Worm (Caenorhabditis elegans) whole organism, L4 larva: ENCODE results near the gene srh-251.

Experiments
- F44E2.7 ChIP-seq: fragments of 200-800 bp; sonication (Bioruptor generic); IDR thresholded peaks from 2 replicates; pipeline ENCODE4 v2.1.2; 2022; ENCODE audit warnings: missing genetic modification characterization, missing compliant biosample characterization
- F49E8.2 ChIP-seq: sonication (generic microtip); optimal IDR thresholded peaks from 2 replicates; lab custom pipeline; 2016; ENCODE audit warnings: missing compliant biosample characterization, mild to moderate bottlenecking, missing genetic modification characterization, borderline replicate concordance
- egl-27 ChIP-seq: sonication (generic microtip); optimal IDR thresholded peaks from 3 replicates; lab custom pipeline; 2017; ENCODE audit warnings: missing biosample characterization, missing genetic modification reagents, missing genetic modification characterization
- madf-9 ChIP-seq: fragments of 200-800 bp; sonication (Bioruptor generic); conservative IDR thresholded peaks from 2 replicates; pipeline ENCODE4 v1.3.6; 2022; ENCODE audit warnings: missing genetic modification reagents, missing genetic modification characterization, missing compliant biosample characterization
- mep-1 ChIP-seq: fragments of 150-350 bp; sonication (generic microtip); optimal IDR thresholded peaks from 3 replicates; lab custom pipeline; 2014; ENCODE audit warnings: missing biosample characterization, missing genetic modification characterization
- mxl-2 ChIP-seq: fragments of 200-800 bp; sonication (Bioruptor generic); conservative IDR thresholded peaks from 2 replicates; pipeline ENCODE4 v1.3.6; 2022; ENCODE audit warnings: missing genetic modification reagents, missing genetic modification characterization, missing compliant biosample characterization
- nhr-25 ChIP-seq: sonication (generic microtip); optimal IDR thresholded peaks from 2 replicates; lab custom pipeline; 2017; ENCODE audit warnings: missing genetic modification characterization, mild to moderate bottlenecking, missing compliant biosample characterization, antibody characterized with exemption, moderate library complexity, borderline replicate concordance; ENCODE audit not compliant: insufficient read depth
- pha-4 ChIP-seq, 2 experiments: fragments of 150-350 bp in 1 of 2; fragments of 200-800 bp in 1 of 2; sonication (Bioruptor generic) in 1 of 2; IDR thresholded peaks in 1 of 2; optimal IDR thresholded peaks in 1 of 2; 2 replicates each; pipeline versions ENCODE4 v1.3.6 to Lab custom; 2014 to 2022; ENCODE audit warnings: missing genetic modification characterization in 2 of 2, missing genetic modification reagents in 2 of 2, missing biosample characterization in 1 of 2, missing compliant biosample characterization in 1 of 2
- skn-1 ChIP-seq: fragments of 150-350 bp; optimal IDR thresholded peaks from 2 replicates; lab custom pipeline; 2014; ENCODE audit warnings: missing biosample characterization, missing genetic modification characterization
- snpc-4 ChIP-seq: fragments of 150-350 bp; optimal IDR thresholded peaks from 2 replicates; lab custom pipeline; 2014; ENCODE audit warnings: missing biosample characterization, missing genetic modification characterization
- zfp-3 ChIP-seq: fragments of 200-800 bp; sonication (Bioruptor generic); conservative IDR thresholded peaks from 2 replicates; pipeline ENCODE4 v1.3.6; 2022; ENCODE audit warnings: missing genetic modification reagents, missing genetic modification characterization, missing compliant biosample characterization
- ztf-7 ChIP-seq: fragments of 150-350 bp; optimal IDR thresholded peaks from 2 replicates; lab custom pipeline; 2014; ENCODE audit warnings: missing biosample characterization, missing genetic modification characterization

ce11 chrV:15392064-15392463, 12.3 kb upstream of the srh-251 start:
- TF ChIP-seq mep-1 (tag; lab: Kevin White, UChicago) (no peak), F44E2.7 (GFP tag; lab: Robert Waterston, UW) (no peak), ztf-7 (no peak), snpc-4 (tag; lab: Kevin White, UChicago) (no peak), F49E8.2 (tag; lab: Kevin White, UChicago) (no peak), nhr-25 (tag; lab: Kevin White, UChicago) (no peak), egl-27 (tag; lab: Kevin White, UChicago) (no peak), pha-4 (GFP tag; IDR thresholded peaks at IDR 0.05; lab: Robert Waterston, UW) (no peak), pha-4 (tag; optimal IDR thresholded peaks at IDR 0.05; lab: Kevin White, UChicago) (no peak), skn-1 (tag; lab: Kevin White, UChicago) (no peak), madf-9 (GFP tag; lab: Robert Waterston, UW) (no peak), mxl-2 (GFP tag; lab: Robert Waterston, UW) (no peak), zfp-3 (GFP tag; lab: Robert Waterston, UW) (no peak)
